Fruit fly (Drosophila melanogaster): ENCODE results near the gene SP1029.

The SP1029 gene

dm6 chr3R:29228745-29229448 lies 21.4 kb downstream of the SP1029 start, which contains the start of gene Usp1 (continued):
- TF ChIP-seq hkb (optimal IDR thresholded peaks at IDR 0.05) (no peak), hkb (GFP tag; IDR thresholded peaks at IDR 0.05) (no peak), CG8089 (GFP tag; optimal IDR thresholded peaks at IDR 0.05) (no peak), CG13894 (tag; optimal IDR thresholded peaks at IDR 0.05) (no peak), esg (GFP tag; conservative IDR thresholded peaks at IDR 0.05) (no peak), Bteb2 (GFP tag; optimal IDR thresholded peaks at IDR 0.05) (no peak), CG3407 (GFP tag; optimal IDR thresholded peaks at IDR 0.05) (no peak), schlank (tag; optimal IDR thresholded peaks at IDR 0.05) (no peak), HLH4C (GFP tag; IDR thresholded peaks at IDR 0.05; ENCODE audit: partially characterized antibody) (peak; percentile 99), CG17186 (GFP tag; optimal IDR thresholded peaks at IDR 0.05) (peak; percentile 75), CG1233 (GFP tag; optimal IDR thresholded peaks at IDR 0.05) (no peak), CG2202 (tag; optimal IDR thresholded peaks at IDR 0.05) (no peak), CG10209 (GFP tag; optimal IDR thresholded peaks at IDR 0.05) (no peak), slou (GFP tag; optimal IDR thresholded peaks at IDR 0.05) (no peak), HmgD (GFP tag; optimal IDR thresholded peaks at IDR 0.05) (peak; percentile 42), Dip3 (GFP tag; optimal IDR thresholded peaks at IDR 0.05) (no peak), Sin3A (optimal IDR thresholded peaks at IDR 0.05) (peak; percentile 72), ind (GFP tag; optimal IDR thresholded peaks at IDR 0.05) (no peak), tin (GFP tag; optimal IDR thresholded peaks at IDR 0.05) (no peak), sisA (GFP tag; IDR thresholded peaks at IDR 0.05) (no peak), pan (optimal IDR thresholded peaks at IDR 0.05) (no peak), pan (GFP tag; optimal IDR thresholded peaks at IDR 0.05 in 1 of 2, IDR thresholded peaks at IDR 0.05 in 1 of 2) (no peak), Nf-YB (GFP tag; optimal IDR thresholded peaks at IDR 0.05) (no peak), sr (GFP tag; IDR thresholded peaks at IDR 0.05) (no peak), CG42726 (GFP tag; IDR thresholded peaks at IDR 0.05; ENCODE audit: partially characterized antibody) (peak; percentile 95), C15 (GFP tag; IDR thresholded peaks at IDR 0.05) (no peak), CG17802 (tag; optimal IDR thresholded peaks at IDR 0.05) (no peak), CG18764 (GFP tag; optimal IDR thresholded peaks at IDR 0.05) (no peak), CkIIα-i1 (GFP tag; IDR thresholded peaks at IDR 0.05) (no peak), Gug (GFP tag; IDR thresholded peaks at IDR 0.05) (no peak), CG4424 (GFP tag; optimal IDR thresholded peaks at IDR 0.05) (no peak), CG17385 (GFP tag; optimal IDR thresholded peaks at IDR 0.05) (no peak), CG12071 (GFP tag; optimal IDR thresholded peaks at IDR 0.05) (no peak), CG1832 (GFP tag; optimal IDR thresholded peaks at IDR 0.05) (no peak), cg (GFP tag; optimal IDR thresholded peaks at IDR 0.05) (peak; percentile 96), sna (GFP tag; IDR thresholded peaks at IDR 0.05; ENCODE audit: partially characterized antibody) (peak; percentile 90), Usf (GFP tag; optimal IDR thresholded peaks at IDR 0.05) (no peak), Sox102F (GFP tag; optimal IDR thresholded peaks at IDR 0.05) (no peak), sc (optimal IDR thresholded peaks at IDR 0.05) (no peak), sc (GFP tag; optimal IDR thresholded peaks at IDR 0.05) (no peak), Xrp1 (GFP tag; IDR thresholded peaks at IDR 0.05) (0 out of 2 replicates have a peak, but pooled peaks have one; percentile 8), CG2129 (GFP tag; IDR thresholded peaks at IDR 0.05; ENCODE audit: partially characterized antibody) (peak; percentile 78), jigr1 (GFP tag; IDR thresholded peaks at IDR 0.05) (no peak), al (GFP tag; IDR thresholded peaks at IDR 0.05) (no peak), CG3163 (GFP tag; optimal IDR thresholded peaks at IDR 0.05) (peak; percentile 5), CG31388 (GFP tag; optimal IDR thresholded peaks at IDR 0.05) (no peak), dan (GFP tag; IDR thresholded peaks at IDR 0.05) (no peak), CG4328 (GFP tag; optimal IDR thresholded peaks at IDR 0.05) (no peak), BtbVII (GFP tag; optimal IDR thresholded peaks at IDR 0.05) (no peak), dm (GFP tag; optimal IDR thresholded peaks at IDR 0.05) (no peak), CG8290 (GFP tag; optimal IDR thresholded peaks at IDR 0.05) (no peak), CG8290 (tag; optimal IDR thresholded peaks at IDR 0.05) (no peak)
